Worm (Caenorhabditis elegans) whole organism, L1 larva: ENCODE data around the gene C35D6.3.

Experiments
- aha-1 ChIP-seq: fragments of 150-350 bp; optimal IDR thresholded peaks from 2 replicates; lab custom pipeline; 2014; ENCODE audit warnings: missing biosample characterization, missing genetic modification characterization
- alr-1 ChIP-seq: fragments of 200-800 bp; sonication (Bioruptor generic); optimal IDR thresholded peaks from 2 replicates; lab custom pipeline; 2018; ENCODE audit warnings: borderline replicate concordance, mild to moderate bottlenecking, missing genetic modification characterization, missing compliant biosample characterization
- aly-2 ChIP-seq: fragments of 150-350 bp; optimal IDR thresholded peaks from 2 replicates; lab custom pipeline; 2014; ENCODE audit warnings: missing biosample characterization, missing genetic modification characterization
- blmp-1 ChIP-seq: fragments of 150-350 bp; optimal IDR thresholded peaks from 2 replicates; lab custom pipeline; 2014; ENCODE audit warnings: missing biosample characterization, missing genetic modification characterization
- ceh-63 ChIP-seq: fragments of 200-800 bp; sonication (Bioruptor generic); optimal IDR thresholded peaks from 2 replicates; lab custom pipeline; 2018; ENCODE audit warnings: mild to moderate bottlenecking, missing genetic modification characterization, missing compliant biosample characterization
- ceh-8 ChIP-seq: fragments of 200-800 bp; sonication (Bioruptor generic); optimal IDR thresholded peaks from 2 replicates; lab custom pipeline; 2018; ENCODE audit warnings: mild to moderate bottlenecking, missing genetic modification characterization, moderate library complexity, missing compliant biosample characterization
- ceh-82 ChIP-seq, 3 experiments: fragments of 150-350 bp in 1 of 3; sonication (generic microtip) in 2 of 3; optimal IDR thresholded peaks; 2 replicates each; lab custom pipeline; 2014 to 2017; ENCODE audit warnings: missing biosample characterization in 3 of 3, missing genetic modification characterization in 3 of 3
- dsc-1 ChIP-seq: sonication (generic microtip); optimal IDR thresholded peaks from 2 replicates; lab custom pipeline; 2016; ENCODE audit warnings: mild to moderate bottlenecking, missing genetic modification characterization, missing compliant biosample characterization
- egl-13 ChIP-seq: sonication (generic microtip); optimal IDR thresholded peaks from 2 replicates; lab custom pipeline; 2016; ENCODE audit warnings: missing genotype, missing genetic modification reagents, missing genetic modification characterization, missing compliant biosample characterization
- egl-27 ChIP-seq, 2 experiments: fragments of 150-350 bp in 1 of 2; sonication (generic microtip); optimal IDR thresholded peaks; 3 replicates each; lab custom pipeline; 2017 to 2018; ENCODE audit warnings: missing biosample characterization in 2 of 2, missing genetic modification characterization in 2 of 2, missing genetic modification reagents in 2 of 2
- elt-2 ChIP-seq: sonication (generic microtip); optimal IDR thresholded peaks from 2 replicates; lab custom pipeline; 2016; ENCODE audit warnings: missing genetic modification characterization, mild to moderate bottlenecking, inconsistent platforms, missing compliant biosample characterization, missing genetic modification reagents
- ets-5 ChIP-seq: fragments of 200-800 bp; sonication (Bioruptor generic); IDR thresholded peaks from 2 replicates; pipeline ENCODE4 v1.3.6; 2022; ENCODE audit warnings: missing genetic modification characterization, missing compliant biosample characterization
- fkh-10 ChIP-seq: sonication (generic microtip); optimal IDR thresholded peaks from 2 replicates; lab custom pipeline; 2017; ENCODE audit warnings: missing biosample characterization, missing genetic modification reagents, missing genetic modification characterization
- grh-1 ChIP-seq: fragments of 200-800 bp; sonication (Bioruptor generic); IDR thresholded peaks from 2 replicates; pipeline ENCODE4 v1.3.6; 2022; ENCODE audit warnings: missing genetic modification reagents, missing genetic modification characterization, missing compliant biosample characterization
- hlh-4 ChIP-seq: sonication (generic microtip); optimal IDR thresholded peaks from 2 replicates; lab custom pipeline; 2016; ENCODE audit warnings: mild to moderate bottlenecking, missing genetic modification characterization, missing compliant biosample characterization
- jun-1 ChIP-seq: fragments of 150-350 bp; optimal IDR thresholded peaks from 2 replicates; lab custom pipeline; 2014; ENCODE audit warnings: missing biosample characterization, missing genetic modification reagents, missing genetic modification characterization
- lin-14 ChIP-seq: fragments of 200-800 bp; sonication (Bioruptor generic); optimal IDR thresholded peaks from 2 replicates; lab custom pipeline; 2018; ENCODE audit warnings: mild to moderate bottlenecking, missing genetic modification characterization, moderate library complexity, missing compliant biosample characterization
- lin-15B ChIP-seq: fragments of 150-350 bp; sonication (generic microtip); optimal IDR thresholded peaks from 3 replicates; lab custom pipeline; 2014; ENCODE audit warnings: missing biosample characterization, missing genetic modification characterization
- lin-35 ChIP-seq, 2 experiments: fragments of 150-350 bp; optimal IDR thresholded peaks; 2 replicates each; lab custom pipeline; 2014; ENCODE audit warnings: missing biosample characterization in 2 of 2, missing genetic modification characterization in 2 of 2, missing genetic modification reagents in 2 of 2
- lir-3 ChIP-seq: sonication (generic microtip); optimal IDR thresholded peaks from 2 replicates; lab custom pipeline; 2016; ENCODE audit warnings: mild to moderate bottlenecking, missing genetic modification characterization, moderate library complexity, missing compliant biosample characterization; ENCODE audit not compliant: poor library complexity
- lsy-2 ChIP-seq, 2 experiments: fragments of 150-350 bp; optimal IDR thresholded peaks; 2 replicates each; lab custom pipeline; 2014; ENCODE audit warnings: missing biosample characterization in 2 of 2, missing genetic modification characterization in 2 of 2
- mab-9 ChIP-seq: fragments of 200-800 bp; sonication (Bioruptor generic); IDR thresholded peaks from 2 replicates; pipeline ENCODE4 v1.3.6; 2022; ENCODE audit warnings: missing genetic modification reagents, missing genetic modification characterization, missing compliant biosample characterization
- mdl-1 ChIP-seq, 2 experiments: fragments of 150-350 bp; optimal IDR thresholded peaks; 2 replicates each; lab custom pipeline; 2014 to 2017; ENCODE audit warnings: missing biosample characterization in 2 of 2, missing genetic modification characterization in 2 of 2, inconsistent platforms in 1 of 2
- mef-2 ChIP-seq: fragments of 150-350 bp; optimal IDR thresholded peaks from 2 replicates; lab custom pipeline; 2014; ENCODE audit warnings: missing biosample characterization, missing genetic modification characterization
- mep-1 ChIP-seq: fragments of 150-350 bp; optimal IDR thresholded peaks from 2 replicates; lab custom pipeline; 2014; ENCODE audit warnings: missing biosample characterization, missing genetic modification characterization
- nhr-20 ChIP-seq: sonication (generic microtip); optimal IDR thresholded peaks from 2 replicates; lab custom pipeline; 2016; ENCODE audit warnings: mild to moderate bottlenecking, missing genetic modification characterization, missing compliant biosample characterization
- nhr-237 ChIP-seq: fragments of 150-350 bp; optimal IDR thresholded peaks from 2 replicates; lab custom pipeline; 2014; ENCODE audit warnings: missing biosample characterization, missing genetic modification characterization
- nhr-71 ChIP-seq: sonication (generic microtip); optimal IDR thresholded peaks from 2 replicates; lab custom pipeline; 2016; ENCODE audit warnings: mild to moderate bottlenecking, missing genetic modification characterization, moderate library complexity, missing compliant biosample characterization
- nhr-77 ChIP-seq: fragments of 150-350 bp; optimal IDR thresholded peaks from 2 replicates; lab custom pipeline; 2014; ENCODE audit warnings: missing biosample characterization, missing genetic modification characterization
- nhr-85 ChIP-seq: sonication (generic microtip); peaks from one replicate; lab custom pipeline; 2016; ENCODE audit warnings: missing genetic modification characterization, inconsistent platforms, missing compliant biosample characterization
- pax-3 ChIP-seq: fragments of 200-800 bp; sonication (Bioruptor generic); optimal IDR thresholded peaks from 2 replicates; lab custom pipeline; 2018; ENCODE audit warnings: mild to moderate bottlenecking, missing genetic modification characterization, moderate library complexity, missing compliant biosample characterization
- snpc-4 ChIP-seq: fragments of 150-350 bp; optimal IDR thresholded peaks from 2 replicates; lab custom pipeline; 2014; ENCODE audit warnings: missing biosample characterization, missing genetic modification characterization
- sptf-1 ChIP-seq: fragments of 150-350 bp; optimal IDR thresholded peaks from 2 replicates; lab custom pipeline; 2014; ENCODE audit warnings: missing biosample characterization, missing genetic modification characterization
- unc-86 ChIP-seq: sonication (generic microtip); optimal IDR thresholded peaks from 2 replicates; lab custom pipeline; 2016; ENCODE audit warnings: missing genetic modification characterization, missing compliant biosample characterization
- xbp-1 ChIP-seq: sonication (generic microtip); optimal IDR thresholded peaks from 2 replicates; lab custom pipeline; 2016; ENCODE audit warnings: missing genetic modification characterization, missing compliant biosample characterization
- zip-4 ChIP-seq: fragments of 200-800 bp; sonication (Bioruptor generic); optimal IDR thresholded peaks from 2 replicates; lab custom pipeline; 2018; ENCODE audit warnings: mild to moderate bottlenecking, missing genetic modification characterization, moderate library complexity, missing compliant biosample characterization

C35D6.3 gene

DNA sequence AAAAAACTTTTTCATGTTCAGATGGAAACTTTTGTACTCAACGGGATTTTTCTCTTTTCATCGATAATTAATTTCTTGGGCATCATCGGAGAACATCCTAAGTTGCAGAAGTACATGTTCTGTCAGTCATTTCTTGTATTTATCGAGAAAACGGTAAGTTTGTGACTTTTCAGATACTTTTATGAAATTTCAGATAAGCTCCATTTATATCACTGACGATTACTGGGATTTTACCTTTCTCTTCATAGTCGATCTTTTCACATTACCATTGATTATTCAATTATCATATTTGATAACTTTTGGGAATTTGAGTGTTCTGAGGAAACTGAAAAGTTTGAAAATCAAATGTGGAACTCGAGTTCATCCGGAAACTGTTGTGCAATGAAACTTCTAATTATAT is 22.0 kb upstream of the C35D6.3 start, which contains the start of gene srz-105:
srz-105 (plus strand) TSS at position 301 of the 400 bp plus-strand sequence.
- no peak for TF ChIP-seq dsc-1
- no peak for TF ChIP-seq unc-86 (tag; lab: Kevin White, UChicago)

DNA sequence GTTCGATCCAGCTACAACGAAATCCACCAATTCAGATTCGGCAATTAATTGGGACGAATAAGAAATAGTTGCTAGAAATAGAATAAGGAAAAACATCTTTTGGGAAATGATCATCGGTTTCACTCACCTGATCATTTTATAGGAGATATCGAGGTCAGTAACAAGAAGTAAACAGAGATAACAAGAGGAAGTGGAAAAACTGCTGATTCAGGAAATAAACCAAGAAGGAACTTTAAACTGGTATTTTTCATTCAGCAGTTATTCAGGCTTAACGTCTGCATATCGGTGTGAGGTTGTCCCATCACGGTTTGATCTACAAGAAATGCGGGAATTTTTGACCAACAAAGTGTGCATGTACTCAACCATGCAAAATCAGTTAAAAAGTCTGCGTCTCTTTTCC is 18.1 kb upstream of the C35D6.3 start, which contains the start of gene K03D3.2:
K03D3.2 (minus strand) TSS at position 101 of the 400 bp plus-strand sequence.
- TF ChIP-seq lin-15B (tag; lab: Kevin White, UChicago) (no peak), nhr-77 (tag; lab: Kevin White, UChicago) (no peak), sptf-1 (no peak), nhr-20 (tag; lab: Kevin White, UChicago) (no peak)

DNA sequence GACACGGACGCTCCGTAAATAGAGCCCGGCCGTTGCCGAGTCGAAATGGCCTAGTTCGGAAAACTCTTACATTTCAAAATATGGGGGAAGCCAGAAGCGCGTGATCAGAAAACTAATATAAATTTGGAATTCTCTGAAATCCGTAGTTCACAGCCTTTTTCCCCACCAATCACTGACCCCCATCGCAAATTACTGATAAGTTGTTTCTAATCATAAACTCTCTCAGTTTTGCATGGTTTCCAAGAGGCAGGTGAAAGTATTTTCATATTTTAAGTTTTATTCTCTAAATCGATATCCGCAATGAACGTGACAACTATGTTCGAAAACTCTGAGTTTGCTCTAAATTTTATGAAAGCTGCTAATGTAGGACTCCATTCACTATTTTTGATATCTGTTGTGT is 17.5 kb upstream of the C35D6.3 start, which contains the start of gene srz-74:
srz-74 (plus strand) TSS at position 301 of the 400 bp plus-strand sequence.
- TF ChIP-seq snpc-4 (tag; lab: Kevin White, UChicago) (no peak), fkh-10 (GFP tag; lab: Kevin White, UChicago) (no peak), xbp-1 (tag; lab: Kevin White, UChicago) (no peak), ets-5 (GFP tag; lab: Robert Waterston, UW) (no peak), mdl-1 (tag; optimal IDR thresholded peaks at IDR 0.05; lab: Kevin White, UChicago) (no peak), egl-27 (tag; optimal IDR thresholded peaks at IDR 0.05; lab: Kevin White, UChicago) (no peak), mep-1 (tag; lab: Kevin White, UChicago) (no peak), ceh-82 (tag; optimal IDR thresholded peaks at IDR 0.05; lab: Kevin White, UChicago) (no peak), lsy-2 (tag; optimal IDR thresholded peaks at IDR 0.05; lab: Kevin White, UChicago) (no peak), lin-14 (GFP tag; lab: Kevin White, UChicago) (no peak), blmp-1 (tag; lab: Kevin White, UChicago) (no peak), dsc-1 (no peak), nhr-71 (tag; lab: Kevin White, UChicago) (no peak), ceh-63 (GFP tag; lab: Kevin White, UChicago) (no peak), sptf-1 (no peak), ceh-8 (GFP tag; lab: Kevin White, UChicago) (no peak)

- TF ChIP-seq pax-3 (tag; lab: Kevin White, UChicago): no peak
- no peak for TF ChIP-seq nhr-85 (tag; lab: Kevin White, UChicago)
- no peak for TF ChIP-seq nhr-77 (tag; lab: Kevin White, UChicago)
- TF ChIP-seq egl-13 (tag; lab: Kevin White, UChicago): no peak
- no peak for TF ChIP-seq alr-1 (tag; lab: Kevin White, UChicago)
- no peak for TF ChIP-seq grh-1
- no peak for TF ChIP-seq mab-9 (GFP tag; lab: Robert Waterston, UW)
- TF ChIP-seq xbp-1 (tag; lab: Kevin White, UChicago): no peak
- TF ChIP-seq lir-3: no peak
- no peak for TF ChIP-seq hlh-4
- no peak for TF ChIP-seq aly-2 (tag; lab: Kevin White, UChicago)
- no peak for TF ChIP-seq zip-4 (GFP tag; lab: Kevin White, UChicago)
- no peak for TF ChIP-seq mef-2
- no peak for TF ChIP-seq nhr-237 (tag; lab: Kevin White, UChicago)
Measured at ce11 chrIV:16330508-16330907, 16.1 kb upstream of the C35D6.3 start.

- TF ChIP-seq dsc-1 (no peak), alr-1 (tag; lab: Kevin White, UChicago) (no peak), mep-1 (tag; lab: Kevin White, UChicago) (no peak), jun-1 (tag; lab: Kevin White, UChicago) (no peak), nhr-77 (tag; lab: Kevin White, UChicago) (no peak), elt-2 (tag; lab: Kevin White, UChicago) (no peak), aly-2 (tag; lab: Kevin White, UChicago) (no peak), lin-35 (GFP tag; optimal IDR thresholded peaks at IDR 0.05; lab: Kevin White, UChicago) (no peak), aha-1 (no peak), zip-4 (GFP tag; lab: Kevin White, UChicago) (no peak)
Measured at ce11 chrIV:16332585-16332984, 14.0 kb upstream of the C35D6.3 start, which contains the start of gene srz-71. Gene srz-71, plus strand, starts transcription at chrIV:16332885.
